Fruit fly (Drosophila melanogaster): ENCODE data around the gene Ca-beta.

Gene Ca-beta

dm6 chr2L:11219446-11220038, 16.2 kb upstream of the Ca-beta start (continued):
- no peak for TF ChIP-seq Antp (GFP tag; optimal IDR thresholded peaks at IDR 0.05)
- TF ChIP-seq Sox100B (GFP tag; optimal IDR thresholded peaks at IDR 0.05), result peak; percentile 65
- no peak for TF ChIP-seq CG4617 (GFP tag; optimal IDR thresholded peaks at IDR 0.05; ENCODE audit: borderline replicate concordance)
- no peak for TF ChIP-seq ftz-f1 (GFP tag; optimal IDR thresholded peaks at IDR 0.05)
- no peak for TF ChIP-seq p53 (GFP tag; optimal IDR thresholded peaks at IDR 0.05)
- peak; percentile 44 for TF ChIP-seq nmo (GFP tag; optimal IDR thresholded peaks at IDR 0.05)
- TF ChIP-seq CG42726 (GFP tag; IDR thresholded peaks at IDR 0.05; ENCODE audit: partially characterized antibody), result no peak
- TF ChIP-seq Hmx (GFP tag; optimal IDR thresholded peaks at IDR 0.05), result no peak
- no peak for TF ChIP-seq wek (GFP tag; optimal IDR thresholded peaks at IDR 0.05)
- TF ChIP-seq dm (GFP tag; optimal IDR thresholded peaks at IDR 0.05), result no peak
- TF ChIP-seq tap (tag; optimal IDR thresholded peaks at IDR 0.05), result peak; percentile 54
- TF ChIP-seq ac (GFP tag; optimal IDR thresholded peaks at IDR 0.05), result no peak
- TF ChIP-seq insv (GFP tag; optimal IDR thresholded peaks at IDR 0.05), result no peak
- TF ChIP-seq Ada2b (GFP tag; IDR thresholded peaks at IDR 0.05), result peak; percentile 42; the same call in 1 of the 2 replicates
- peak in 1 of 2 experiments; percentile 21 for TF ChIP-seq eve (GFP tag; optimal IDR thresholded peaks at IDR 0.05)
- TF ChIP-seq CG18764 (GFP tag; optimal IDR thresholded peaks at IDR 0.05), result no peak
- no peak for TF ChIP-seq hkb (optimal IDR thresholded peaks at IDR 0.05)
- peak; percentile 66 for TF ChIP-seq hkb (GFP tag; IDR thresholded peaks at IDR 0.05)
- TF ChIP-seq CG15011 (GFP tag; optimal IDR thresholded peaks at IDR 0.05), result peak; percentile 28
- TF ChIP-seq sd (tag; optimal IDR thresholded peaks at IDR 0.05), result no peak
- no peak for TF ChIP-seq jigr1 (GFP tag; IDR thresholded peaks at IDR 0.05)
- peak; percentile 31 for TF ChIP-seq CG7556 (GFP tag; optimal IDR thresholded peaks at IDR 0.05)
- no peak for TF ChIP-seq crol (GFP tag; IDR thresholded peaks at IDR 0.05)
- TF ChIP-seq CG11398 (GFP tag; optimal IDR thresholded peaks at IDR 0.05), result no peak
- TF ChIP-seq CG18011 (GFP tag; optimal IDR thresholded peaks at IDR 0.05), result no peak
- TF ChIP-seq pum (GFP tag; optimal IDR thresholded peaks at IDR 0.05), result no peak
- no peak for TF ChIP-seq Hey (tag; optimal IDR thresholded peaks at IDR 0.05)
- no peak for TF ChIP-seq zen2 (GFP tag; IDR thresholded peaks at IDR 0.05; ENCODE audit: partially characterized antibody)
- peak; percentile 41; the same call in 1 of the 2 replicates for TF ChIP-seq E2f2 (GFP tag; IDR thresholded peaks at IDR 0.05)
- TF ChIP-seq Hr51 (GFP tag; optimal IDR thresholded peaks at IDR 0.05), result peak in 1 of 2 experiments; percentile 73
- TF ChIP-seq Bgb (GFP tag; IDR thresholded peaks at IDR 0.05; ENCODE audit: partially characterized antibody), result no peak
- TF ChIP-seq Dll (GFP tag; IDR thresholded peaks at IDR 0.05; ENCODE audit: partially characterized antibody), result no peak
- no peak for TF ChIP-seq CG16813 (GFP tag; IDR thresholded peaks at IDR 0.05; ENCODE audit: partially characterized antibody)
- TF ChIP-seq CG6791 (GFP tag; IDR thresholded peaks at IDR 0.05; ENCODE audit: partially characterized antibody), result no peak
- TF ChIP-seq CG14860 (GFP tag; IDR thresholded peaks at IDR 0.05; ENCODE audit: partially characterized antibody), result no peak
- no peak for TF ChIP-seq CG11093 (GFP tag; IDR thresholded peaks at IDR 0.05)
- TF ChIP-seq hbn (GFP tag; IDR thresholded peaks at IDR 0.05; ENCODE audit: partially characterized antibody), result no peak
- TF ChIP-seq wdn (GFP tag; IDR thresholded peaks at IDR 0.05), result no peak
- TF ChIP-seq fru (optimal IDR thresholded peaks at IDR 0.05), result no peak
- no peak for TF ChIP-seq Lim3 (GFP tag; IDR thresholded peaks at IDR 0.05)
- no peak for TF ChIP-seq CG17568 (GFP tag; optimal IDR thresholded peaks at IDR 0.05)
- no peak for TF ChIP-seq CG11723 (GFP tag; optimal IDR thresholded peaks at IDR 0.05)
- TF ChIP-seq Rx (GFP tag; IDR thresholded peaks at IDR 0.05), result 0 out of 2 replicates have a peak, but pooled peaks have one; percentile 27
- TF ChIP-seq CG2202 (tag; optimal IDR thresholded peaks at IDR 0.05), result no peak
- no peak for TF ChIP-seq CG5953 (GFP tag; IDR thresholded peaks at IDR 0.05)
- no peak for TF ChIP-seq gce (GFP tag; IDR thresholded peaks at IDR 0.05)
- peak; percentile 52; the same call in 1 of the 2 replicates for TF ChIP-seq sisA (GFP tag; IDR thresholded peaks at IDR 0.05)
- peak; percentile 52 for TF ChIP-seq CG3281 (GFP tag; optimal IDR thresholded peaks at IDR 0.05)
- TF ChIP-seq CG11696 (GFP tag; IDR thresholded peaks at IDR 0.05), result no peak
- no peak for TF ChIP-seq Spps (tag; optimal IDR thresholded peaks at IDR 0.05)
